Fruit fly (Drosophila melanogaster) whole organism, embryonic: Measurements from ENCODE around the gene CG5727.

Experiments
- Abd-B ChIP-seq: fragments of 200-800 bp; sonication (Bioruptor generic); optimal IDR thresholded peaks from 2 replicates; lab custom pipeline; 2018; ENCODE audit warnings: missing biosample characterization, mild to moderate bottlenecking, missing genetic modification characterization, moderate library complexity
- Atf6 ChIP-seq: fragments of 200-800 bp; sonication (Bioruptor generic); IDR thresholded peaks from 2 replicates; pipeline ENCODE4 v1.3.6; 2022; ENCODE audit warnings: missing biosample characterization, missing genetic modification characterization
- Bgb ChIP-seq: fragments of 200-800 bp; sonication (Bioruptor generic); IDR thresholded peaks from 2 replicates; pipeline ENCODE4 v1.3.6; 2022; ENCODE audit warnings: missing biosample characterization, missing genetic modification characterization; ENCODE audit not compliant: partially characterized antibody
- CG10267 ChIP-seq: fragments of 200-800 bp; sonication (Bioruptor generic); optimal IDR thresholded peaks from 2 replicates; lab custom pipeline; 2018; ENCODE audit warnings: missing biosample characterization, mild to moderate bottlenecking, missing genetic modification characterization, moderate library complexity
- CG10565 ChIP-seq: fragments of 200-800 bp; sonication (Bioruptor generic); optimal IDR thresholded peaks from 3 replicates; lab custom pipeline; 2016; ENCODE audit warnings: missing biosample characterization, mild to moderate bottlenecking, missing genetic modification characterization
- CG10959 ChIP-seq: fragments of 200-800 bp; sonication (Bioruptor generic); IDR thresholded peaks from 2 replicates; pipeline ENCODE4 v1.3.6; 2022; ENCODE audit warnings: missing biosample characterization, missing genetic modification characterization
- CG12155 ChIP-seq: fragments of 200-800 bp; sonication (Bioruptor generic); optimal IDR thresholded peaks from 3 replicates; lab custom pipeline; 2016; ENCODE audit warnings: missing biosample characterization, missing genetic modification characterization
- CG12769 ChIP-seq: fragments of 200-800 bp; sonication (Bioruptor generic); optimal IDR thresholded peaks from 2 replicates; lab custom pipeline; 2019; ENCODE audit warnings: missing biosample characterization, mild to moderate bottlenecking, missing genetic modification characterization, moderate library complexity
- CG15479 ChIP-seq: fragments of 200-800 bp; sonication (Bioruptor generic); optimal IDR thresholded peaks from 3 replicates; lab custom pipeline; 2019; ENCODE audit warnings: missing biosample characterization, mild to moderate bottlenecking, missing genetic modification characterization, moderate library complexity
- CG1602 ChIP-seq: fragments of 200-800 bp; sonication (Bioruptor generic); optimal IDR thresholded peaks from 3 replicates; lab custom pipeline; 2016; ENCODE audit warnings: missing biosample characterization, missing genetic modification characterization
- CG16815 ChIP-seq: fragments of 200-800 bp; sonication (Bioruptor generic); optimal IDR thresholded peaks from 3 replicates; lab custom pipeline; 2017; ENCODE audit warnings: missing biosample characterization, mild to moderate bottlenecking, missing genetic modification characterization
- CG17361 ChIP-seq: fragments of 200-800 bp; sonication (Bioruptor generic); IDR thresholded peaks from 3 replicates; pipeline ENCODE4 v1.3.6; 2022; ENCODE audit warnings: missing biosample characterization, missing genetic modification characterization
- CG18764 ChIP-seq: fragments of 200-800 bp; sonication (Bioruptor generic); optimal IDR thresholded peaks from 3 replicates; lab custom pipeline; 2016; ENCODE audit warnings: missing biosample characterization, missing genetic modification characterization
- CG30020 ChIP-seq: fragments of 200-800 bp; optimal IDR thresholded peaks from 2 replicates; lab custom pipeline; 2019; ENCODE audit warnings: missing biosample characterization, mild to moderate bottlenecking, missing genetic modification characterization, moderate library complexity
- CG31224 ChIP-seq: fragments of 200-800 bp; sonication (Bioruptor generic); IDR thresholded peaks from 2 replicates; pipeline ENCODE4 v1.3.6; 2022; ENCODE audit warnings: missing biosample characterization, missing genetic modification characterization
- CG42726 ChIP-seq: fragments of 200-800 bp; sonication (Bioruptor generic); IDR thresholded peaks from 2 replicates; pipeline ENCODE4 v1.3.6; 2022; ENCODE audit warnings: missing biosample characterization, missing genetic modification characterization; ENCODE audit not compliant: partially characterized antibody
- CG5180 ChIP-seq: fragments of 200-800 bp; sonication (Bioruptor generic); optimal IDR thresholded peaks from 3 replicates; lab custom pipeline; 2017; ENCODE audit warnings: missing biosample characterization, missing genetic modification characterization, mild to moderate bottlenecking, moderate library complexity, missing genetic modification reagents
- CG7987 ChIP-seq: fragments of 200-800 bp; sonication (Bioruptor generic); optimal IDR thresholded peaks from 2 replicates; lab custom pipeline; 2018; ENCODE audit warnings: missing biosample characterization, mild to moderate bottlenecking, missing genetic modification characterization, moderate library complexity
- CHES-1-like ChIP-seq: fragments of 200-800 bp; sonication (Bioruptor generic); optimal IDR thresholded peaks from 2 replicates; lab custom pipeline; 2016; ENCODE audit warnings: missing biosample characterization, missing genetic modification characterization
- D19B ChIP-seq: fragments of 200-800 bp; sonication (Bioruptor generic); optimal IDR thresholded peaks from 2 replicates; lab custom pipeline; 2017; ENCODE audit warnings: missing biosample characterization, mild to moderate bottlenecking, missing genetic modification characterization
- HmgD ChIP-seq: fragments of 200-800 bp; sonication (Bioruptor generic); optimal IDR thresholded peaks from 3 replicates; lab custom pipeline; 2016; ENCODE audit warnings: missing biosample characterization, missing genetic modification characterization
- Jarid2 ChIP-seq: fragments of 200-800 bp; sonication (Bioruptor generic); optimal IDR thresholded peaks from 3 replicates; lab custom pipeline; 2017; ENCODE audit warnings: mild to moderate bottlenecking, missing biosample characterization, missing genetic modification reagents, missing genetic modification characterization
- MBD-R2 ChIP-seq: fragments of 200-800 bp; sonication (Bioruptor generic); IDR thresholded peaks from 2 replicates; pipeline ENCODE4 v1.3.6; 2022; ENCODE audit warnings: missing biosample characterization, missing genetic modification characterization
- Myb ChIP-seq: fragments of 200-800 bp; sonication (Bioruptor generic); optimal IDR thresholded peaks from 2 replicates; lab custom pipeline; 2016; ENCODE audit warnings: missing biosample characterization, missing genetic modification characterization
- Ptx1 ChIP-seq: fragments of 200-800 bp; sonication (Bioruptor generic); IDR thresholded peaks from 2 replicates; pipeline ENCODE4 v1.3.6; 2022; ENCODE audit warnings: missing biosample characterization, missing genetic modification characterization
- Ravus ChIP-seq: fragments of 200-800 bp; sonication (Bioruptor generic); IDR thresholded peaks from 2 replicates; pipeline ENCODE4 v1.3.6; 2022; ENCODE audit warnings: missing biosample characterization, missing genetic modification characterization
- Rfx ChIP-seq: fragments of 200-800 bp; sonication (Bioruptor generic); IDR thresholded peaks from 2 replicates; pipeline ENCODE4 v1.3.6; 2022; ENCODE audit warnings: missing biosample characterization, missing genetic modification characterization
- Scr ChIP-seq: fragments of 200-800 bp; sonication (Bioruptor generic); IDR thresholded peaks from 2 replicates; pipeline ENCODE4 v1.3.6; 2022; ENCODE audit warnings: missing biosample characterization, missing genetic modification characterization; ENCODE audit not compliant: partially characterized antibody
- Sin3A ChIP-seq: fragments of >200 bp; optimal IDR thresholded peaks from 2 replicates; lab custom pipeline; 2018
- Six4 ChIP-seq: fragments of 200-800 bp; sonication (Bioruptor generic); optimal IDR thresholded peaks from 2 replicates; lab custom pipeline; 2016; ENCODE audit warnings: missing biosample characterization, missing genetic modification characterization
- Vsx1 ChIP-seq: fragments of 200-800 bp; sonication (Bioruptor generic); optimal IDR thresholded peaks from 2 replicates; lab custom pipeline; 2017; ENCODE audit warnings: missing biosample characterization, mild to moderate bottlenecking, missing genetic modification characterization, missing genetic modification reagents
- amos ChIP-seq: fragments of 200-800 bp; sonication (Bioruptor generic); IDR thresholded peaks from 2 replicates; pipeline ENCODE4 v1.3.6; 2022; ENCODE audit warnings: missing biosample characterization, missing genetic modification characterization; ENCODE audit not compliant: partially characterized antibody
- chm ChIP-seq: fragments of 200-800 bp; sonication (Bioruptor generic); IDR thresholded peaks from 2 replicates; pipeline ENCODE4 v1.3.6; 2022; ENCODE audit warnings: missing biosample characterization, missing genetic modification characterization
- cwo ChIP-seq: fragments of 200-800 bp; sonication (Bioruptor generic); optimal IDR thresholded peaks from 3 replicates; lab custom pipeline; 2017; ENCODE audit warnings: missing biosample characterization, missing genetic modification characterization, mild to moderate bottlenecking, moderate library complexity, missing genetic modification reagents
- da ChIP-seq: fragments of 200-800 bp; sonication (Bioruptor generic); optimal IDR thresholded peaks from 2 replicates; lab custom pipeline; 2016; ENCODE audit warnings: missing biosample characterization, missing genetic modification characterization
- dati ChIP-seq: fragments of 200-800 bp; sonication (Bioruptor generic); IDR thresholded peaks from 2 replicates; pipeline ENCODE4 v1.3.6; 2022; ENCODE audit warnings: missing biosample characterization, missing genetic modification characterization
- dimm ChIP-seq: fragments of 200-800 bp; sonication (Bioruptor generic); IDR thresholded peaks from 2 replicates; pipeline ENCODE4 v1.3.6; 2022; ENCODE audit warnings: missing biosample characterization, missing genetic modification characterization
- esg ChIP-seq: fragments of 200-800 bp; sonication (Bioruptor generic); conservative IDR thresholded peaks from 2 replicates; pipeline ENCODE4 v1.3.6; 2022; ENCODE audit warnings: missing biosample characterization, missing genetic modification characterization
- fd102C ChIP-seq: fragments of 200-800 bp; sonication (Bioruptor generic); optimal IDR thresholded peaks from 2 replicates; lab custom pipeline; 2018; ENCODE audit warnings: missing biosample characterization, mild to moderate bottlenecking, missing genetic modification characterization, moderate library complexity
- fru ChIP-seq: fragments of >200 bp; optimal IDR thresholded peaks from 2 replicates; lab custom pipeline; 2017
- h ChIP-seq: fragments of >200 bp; optimal IDR thresholded peaks from 2 replicates; lab custom pipeline; 2017
- ind ChIP-seq: fragments of 200-800 bp; sonication (Bioruptor generic); optimal IDR thresholded peaks from 3 replicates; lab custom pipeline; 2016; ENCODE audit warnings: missing biosample characterization, missing genetic modification characterization
- jumu ChIP-seq: fragments of 200-800 bp; sonication (Bioruptor generic); optimal IDR thresholded peaks from 3 replicates; lab custom pipeline; 2016; ENCODE audit warnings: missing biosample characterization, missing genetic modification characterization
- luna ChIP-seq: fragments of 200-800 bp; sonication (Bioruptor generic); optimal IDR thresholded peaks from 2 replicates; lab custom pipeline; 2016; ENCODE audit warnings: missing biosample characterization, missing genetic modification characterization
- otp ChIP-seq: fragments of 200-800 bp; sonication (Bioruptor generic); IDR thresholded peaks from 3 replicates; pipeline ENCODE4, ENCODE4 v1.3.6; 2022; ENCODE audit warnings: missing biosample characterization, missing genetic modification characterization
- pfk ChIP-seq: fragments of 200-800 bp; sonication (Bioruptor generic); optimal IDR thresholded peaks from 2 replicates; lab custom pipeline; 2018; ENCODE audit warnings: missing biosample characterization, mild to moderate bottlenecking, missing genetic modification characterization, moderate library complexity
- phol ChIP-seq: fragments of 200-800 bp; sonication (Bioruptor generic); optimal IDR thresholded peaks from 3 replicates; lab custom pipeline; 2018; ENCODE audit warnings: missing biosample characterization, mild to moderate bottlenecking, missing genetic modification characterization, moderate library complexity
- pros ChIP-seq: fragments of 200-800 bp; sonication (Bioruptor generic); optimal IDR thresholded peaks from 3 replicates; lab custom pipeline; 2019; ENCODE audit warnings: missing biosample characterization, mild to moderate bottlenecking, missing genetic modification characterization, moderate library complexity
- scrt ChIP-seq: fragments of 200-800 bp; sonication (Bioruptor generic); optimal IDR thresholded peaks from 2 replicates; lab custom pipeline; 2018; ENCODE audit warnings: missing biosample characterization, mild to moderate bottlenecking, missing genetic modification characterization, moderate library complexity
- ttk ChIP-seq: fragments of 200-800 bp; sonication (Bioruptor generic); IDR thresholded peaks from 2 replicates; pipeline ENCODE4 v2.1.2; 2022; ENCODE audit warnings: missing biosample characterization, missing genetic modification characterization
- twi ChIP-seq: fragments of 200-800 bp; optimal IDR thresholded peaks from 2 replicates; lab custom pipeline; 2019; ENCODE audit warnings: missing biosample characterization, mild to moderate bottlenecking, missing genetic modification characterization, moderate library complexity

CG5727 gene

dm6 chr2L:10198911-10199310 lies 11.6 kb downstream of the CG5727 start, which contains the start of gene Sur (continued):
- TF ChIP-seq Ravus (no peak), CG30020 (tag; lab: Kevin White, UChicago) (no peak), CG10565 (GFP tag; lab: Kevin White, UChicago) (no peak), otp (no peak), MBD-R2 (GFP tag; lab: Robert Waterston, UW) (peak; percentile 27; the same call in 1 of the 2 replicates), fru (lab: Kevin White, UChicago) (no peak), CG12155 (GFP tag; lab: Kevin White, UChicago) (no peak), h (no peak), cwo (GFP tag; lab: Kevin White, UChicago) (peak; percentile 81), CG31224 (GFP tag; lab: Robert Waterston, UW) (no peak), CG1602 (GFP tag; lab: Kevin White, UChicago) (no peak), Ptx1 (GFP tag; lab: Robert Waterston, UW) (no peak), CG10267 (tag; lab: Kevin White, UChicago) (no peak), CG18764 (GFP tag; lab: Kevin White, UChicago) (no peak), HmgD (GFP tag; lab: Kevin White, UChicago) (no peak), Six4 (GFP tag; lab: Kevin White, UChicago) (no peak), CG42726 (GFP tag; lab: Robert Waterston, UW) (no peak), ind (GFP tag; lab: Kevin White, UChicago) (no peak), CG17361 (GFP tag; lab: Robert Waterston, UW) (no peak), CHES-1-like (GFP tag; lab: Kevin White, UChicago) (no peak), Abd-B (no peak), da (GFP tag; lab: Kevin White, UChicago) (no peak), Atf6 (GFP tag; lab: Robert Waterston, UW) (0 out of 2 replicates have a peak, but pooled peaks have one; percentile 10), luna (GFP tag; lab: Kevin White, UChicago) (no peak), CG7987 (GFP tag; lab: Kevin White, UChicago) (no peak), scrt (GFP tag; lab: Kevin White, UChicago) (no peak), jumu (GFP tag; lab: Kevin White, UChicago) (no peak), Vsx1 (GFP tag; lab: Kevin White, UChicago) (no peak), chm (GFP tag; lab: Robert Waterston, UW) (no peak), phol (no peak), fd102C (GFP tag; lab: Kevin White, UChicago) (no peak), esg (GFP tag; lab: Robert Waterston, UW) (no peak), Sin3A (no peak), ttk (GFP tag; lab: Robert Waterston, UW) (no peak), twi (tag; lab: Kevin White, UChicago) (no peak), CG10959 (GFP tag; lab: Robert Waterston, UW) (no peak), Myb (GFP tag; lab: Kevin White, UChicago) (no peak), pros (GFP tag; lab: Kevin White, UChicago) (no peak), Scr (GFP tag; lab: Robert Waterston, UW) (0 out of 2 replicates have a peak, but pooled peaks have one; percentile 18), Bgb (GFP tag; lab: Robert Waterston, UW) (peak; percentile 37; the same call in 1 of the 2 replicates), Rfx (GFP tag; lab: Robert Waterston, UW) (0 out of 2 replicates have a peak, but pooled peaks have one; percentile 9), CG12769 (tag; lab: Kevin White, UChicago) (peak; percentile 46), CG5180 (GFP tag; lab: Kevin White, UChicago) (no peak), D19B (GFP tag; lab: Kevin White, UChicago) (no peak), Jarid2 (GFP tag; lab: Kevin White, UChicago) (peak; percentile 60), pfk (GFP tag; lab: Kevin White, UChicago) (no peak), dimm (no peak), CG15479 (GFP tag; lab: Kevin White, UChicago) (no peak), dati (GFP tag; lab: Robert Waterston, UW) (no peak), CG16815 (GFP tag; lab: Kevin White, UChicago) (no peak), amos (peak; percentile 30; the same call in 1 of the 2 replicates)
